Worm (Caenorhabditis elegans): ENCODE data around the gene lys-7.

DNA sequence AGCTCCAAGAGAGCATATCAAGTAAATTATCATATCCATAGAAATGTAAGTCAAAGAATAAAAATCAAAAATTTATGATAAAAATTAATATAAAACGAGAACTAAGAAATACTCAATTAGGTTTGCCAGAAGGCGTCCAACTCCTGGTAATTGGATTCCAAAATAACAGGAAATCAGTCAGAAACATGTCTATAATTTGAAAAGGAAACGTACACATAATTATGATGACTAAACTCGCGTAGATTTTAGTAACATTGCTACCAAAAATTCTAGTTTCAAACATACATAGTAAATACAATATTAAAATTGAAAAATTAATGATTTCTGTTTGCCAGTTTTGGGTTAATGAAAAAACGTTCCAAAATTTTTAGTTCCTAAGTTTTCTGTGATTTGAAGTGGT, 2.3 kb upstream of the lys-7 start, which contains the start of gene srbc-33:
- TF ChIP-seq nhr-11 (tag; optimal IDR thresholded peaks at IDR 0.05) (no peak), fos-1 (tag; optimal IDR thresholded peaks at IDR 0.05) (no peak), dsc-1 (tag; optimal IDR thresholded peaks at IDR 0.05) (no peak), mdl-1 (tag; optimal IDR thresholded peaks at IDR 0.05) (no peak), lin-13 (GFP tag; optimal IDR thresholded peaks at IDR 0.05) (no peak), blmp-1 (tag; optimal IDR thresholded peaks at IDR 0.05) (no peak), C16A3.4 (tag; optimal IDR thresholded peaks at IDR 0.05) (no peak), nhr-90 (tag; optimal IDR thresholded peaks at IDR 0.05; ENCODE audit: poor library complexity) (no peak), fkh-10 (GFP tag; optimal IDR thresholded peaks at IDR 0.05) (no peak), elt-3 (tag; optimal IDR thresholded peaks at IDR 0.05) (no peak), unc-130 (tag; optimal IDR thresholded peaks at IDR 0.05) (no peak), aly-2 (tag; optimal IDR thresholded peaks at IDR 0.05) (no peak)

Data from whole organism, L1 larva.